Worm (Caenorhabditis elegans) whole organism, midembryonic: Measurements from ENCODE around the gene C29H12.6.

Experiments
- T22C8.4 ChIP-seq: fragments of 200-800 bp; sonication (Bioruptor generic); IDR thresholded peaks from 2 replicates; pipeline ENCODE4 v1.3.6; 2022; ENCODE audit warnings: missing genetic modification characterization, missing compliant biosample characterization
- cog-1 ChIP-seq: sonication (generic microtip); optimal IDR thresholded peaks from 2 replicates; lab custom pipeline; 2016; ENCODE audit warnings: missing genetic modification characterization, missing compliant biosample characterization
- flt-1 ChIP-seq: fragments of 200-800 bp; sonication (Bioruptor generic); IDR thresholded peaks from 2 replicates; pipeline ENCODE4 v1.3.6; 2022; ENCODE audit warnings: missing genetic modification characterization, missing compliant biosample characterization
- klf-2 ChIP-seq: fragments of 200-800 bp; sonication (Bioruptor generic); conservative IDR thresholded peaks from 2 replicates; pipeline ENCODE4 v1.3.6; 2022; ENCODE audit warnings: missing genetic modification reagents, missing genetic modification characterization, missing compliant biosample characterization
- med-1 ChIP-seq: sonication (generic microtip); optimal IDR thresholded peaks from 2 replicates; lab custom pipeline; 2017; ENCODE audit warnings: missing genetic modification characterization, mild to moderate bottlenecking, missing compliant biosample characterization, antibody characterized with exemption, missing genetic modification reagents; ENCODE audit not compliant: insufficient read depth
- ref-1 ChIP-seq: fragments of 200-800 bp; sonication (Bioruptor generic); conservative IDR thresholded peaks from 2 replicates; pipeline ENCODE4 v1.3.6; 2022; ENCODE audit warnings: missing genetic modification reagents, missing genetic modification characterization, missing compliant biosample characterization
- tab-1 ChIP-seq: fragments of 200-800 bp; sonication (Bioruptor generic); IDR thresholded peaks from 2 replicates; pipeline ENCODE4 v1.3.6; 2022; ENCODE audit warnings: missing genetic modification characterization, missing compliant biosample characterization
- ztf-23 ChIP-seq: fragments of 200-800 bp; sonication (Bioruptor generic); IDR thresholded peaks from 2 replicates; pipeline ENCODE4 v1.3.6; 2022; ENCODE audit warnings: missing genetic modification reagents, missing genetic modification characterization, missing compliant biosample characterization
- ztf-29 ChIP-seq: fragments of 200-800 bp; sonication (Bioruptor generic); IDR thresholded peaks from 2 replicates; pipeline ENCODE4 v1.3.6; 2022; ENCODE audit warnings: missing genetic modification reagents, missing genetic modification characterization, missing compliant biosample characterization

C29H12.6 gene

DNA sequence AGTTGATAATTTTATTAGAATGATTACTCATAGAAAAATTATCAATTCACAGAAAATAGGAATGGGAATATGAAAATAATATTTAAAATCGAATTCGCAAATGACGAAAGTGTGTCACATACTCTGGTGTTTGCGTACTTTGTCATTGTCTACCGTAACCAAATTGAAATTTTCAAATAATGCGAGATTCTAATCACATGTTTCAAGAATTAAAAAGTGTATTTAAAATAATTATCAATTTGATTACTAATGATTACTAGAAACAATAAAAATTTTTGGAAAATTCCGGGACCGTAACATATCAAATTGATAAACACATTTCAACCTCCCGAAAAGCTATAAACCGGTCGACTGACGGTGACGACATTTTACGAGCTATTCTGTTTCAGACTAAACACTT is 26.7 kb downstream of the C29H12.6 start, which contains the start of the genes fbf-2 and nspg-3:
TSS of gene fbf-2 (minus strand) at position 101 of the 400 bp plus-strand sequence.
TSS of gene nspg-3 (plus strand) at position 388 of the 400 bp plus-strand sequence.
- TF ChIP-seq tab-1 (no peak), ref-1 (GFP tag; lab: Robert Waterston, UW) (no peak), T22C8.4 (GFP tag; lab: Robert Waterston, UW) (no peak), flt-1 (GFP tag; lab: Robert Waterston, UW) (no peak), med-1 (GFP tag; lab: Kevin White, UChicago) (no peak), ztf-23 (GFP tag; lab: Robert Waterston, UW) (no peak), cog-1 (tag; lab: Kevin White, UChicago) (no peak), klf-2 (GFP tag; lab: Robert Waterston, UW) (no peak), ztf-29 (GFP tag; lab: Robert Waterston, UW) (no peak)

DNA sequence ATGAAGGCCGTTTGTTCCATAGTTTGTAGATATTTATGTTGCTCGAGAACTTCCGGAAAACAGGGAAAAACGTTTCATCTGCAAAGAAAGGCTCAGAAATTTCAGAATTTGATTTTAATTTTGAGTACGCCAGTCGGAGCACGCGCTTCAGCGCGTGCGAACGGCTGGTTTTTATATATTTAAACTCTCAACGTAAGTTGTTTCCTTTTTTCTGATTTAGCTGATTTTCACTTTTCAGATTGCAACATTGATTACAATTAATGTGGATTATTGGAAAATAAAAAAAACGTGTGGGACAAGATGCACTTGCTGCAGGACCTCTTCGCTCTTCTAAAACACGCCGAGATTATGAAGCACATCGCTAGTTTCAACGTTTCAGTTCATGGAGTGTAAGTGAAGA is 35.4 kb downstream of the C29H12.6 start, which contains the start of gene F21H12.3:
TSS of gene F21H12.3 (plus strand) at position 301 of the 400 bp plus-strand sequence.
- TF ChIP-seq ref-1 (GFP tag; lab: Robert Waterston, UW), result no peak
- TF ChIP-seq ztf-29 (GFP tag; lab: Robert Waterston, UW), result no peak
- no peak for TF ChIP-seq ztf-23 (GFP tag; lab: Robert Waterston, UW)
- TF ChIP-seq tab-1, result no peak
- TF ChIP-seq klf-2 (GFP tag; lab: Robert Waterston, UW), result no peak
- no peak for TF ChIP-seq cog-1 (tag; lab: Kevin White, UChicago)
- TF ChIP-seq med-1 (GFP tag; lab: Kevin White, UChicago), result no peak
- TF ChIP-seq flt-1 (GFP tag; lab: Robert Waterston, UW), result no peak
- no peak for TF ChIP-seq T22C8.4 (GFP tag; lab: Robert Waterston, UW)

DNA sequence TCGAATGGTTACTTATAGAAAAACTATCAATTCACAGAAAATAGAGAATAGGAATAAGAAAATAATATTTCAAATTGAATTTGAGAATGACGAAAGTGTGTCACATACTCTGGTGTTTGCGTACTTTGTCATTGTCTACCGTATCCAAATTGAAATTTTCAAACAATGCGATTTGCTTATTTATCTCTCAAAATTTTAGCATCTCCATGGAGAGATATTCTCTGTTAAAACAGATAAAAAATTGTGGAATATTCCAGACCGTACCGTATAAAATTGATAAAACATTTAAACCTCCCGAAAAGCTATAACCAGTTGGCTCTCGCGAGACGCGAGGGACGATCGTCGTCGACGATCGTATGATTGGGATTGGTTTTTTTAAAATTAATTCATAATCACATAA is 37.3 kb downstream of the C29H12.6 start, which contains the start of gene fbf-1:
TSS of gene fbf-1 (minus strand) at position 101 of the 400 bp plus-strand sequence.
- TF ChIP-seq ztf-29 (GFP tag; lab: Robert Waterston, UW), result no peak
- TF ChIP-seq T22C8.4 (GFP tag; lab: Robert Waterston, UW), result no peak
- no peak for TF ChIP-seq ztf-23 (GFP tag; lab: Robert Waterston, UW)
- no peak for TF ChIP-seq tab-1
- no peak for TF ChIP-seq ref-1 (GFP tag; lab: Robert Waterston, UW)
- TF ChIP-seq klf-2 (GFP tag; lab: Robert Waterston, UW), result no peak
- no peak for TF ChIP-seq flt-1 (GFP tag; lab: Robert Waterston, UW)
- no peak for TF ChIP-seq med-1 (GFP tag; lab: Kevin White, UChicago)
- TF ChIP-seq cog-1 (tag; lab: Kevin White, UChicago), result no peak

DNA sequence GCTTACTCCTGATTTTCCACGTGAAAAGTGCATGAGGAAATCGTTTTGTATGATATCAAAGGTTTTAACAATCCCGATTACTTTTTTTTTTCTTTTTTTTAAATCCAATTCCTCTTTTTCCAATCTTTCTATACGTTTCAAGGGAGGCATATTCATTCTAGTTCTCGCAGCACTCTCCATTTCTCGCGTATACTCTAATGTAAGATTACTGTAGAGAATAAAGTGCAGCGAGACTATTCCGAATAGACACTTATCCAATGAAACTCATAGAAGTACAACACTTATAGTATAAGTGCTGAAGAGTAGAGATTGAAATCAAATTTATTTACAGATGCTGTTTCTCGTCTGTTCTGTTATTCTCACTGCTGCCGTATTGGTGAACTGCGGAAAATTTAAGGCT is 40.5 kb downstream of the C29H12.6 start, which contains the start of gene H12I13.6:
TSS of gene H12I13.6 (plus strand) at position 301 of the 400 bp plus-strand sequence.
- TF ChIP-seq cog-1 (tag; lab: Kevin White, UChicago) (no peak), T22C8.4 (GFP tag; lab: Robert Waterston, UW) (no peak), flt-1 (GFP tag; lab: Robert Waterston, UW) (no peak), med-1 (GFP tag; lab: Kevin White, UChicago) (no peak), ref-1 (GFP tag; lab: Robert Waterston, UW) (no peak), ztf-23 (GFP tag; lab: Robert Waterston, UW) (no peak), tab-1 (no peak), klf-2 (GFP tag; lab: Robert Waterston, UW) (no peak)

DNA sequence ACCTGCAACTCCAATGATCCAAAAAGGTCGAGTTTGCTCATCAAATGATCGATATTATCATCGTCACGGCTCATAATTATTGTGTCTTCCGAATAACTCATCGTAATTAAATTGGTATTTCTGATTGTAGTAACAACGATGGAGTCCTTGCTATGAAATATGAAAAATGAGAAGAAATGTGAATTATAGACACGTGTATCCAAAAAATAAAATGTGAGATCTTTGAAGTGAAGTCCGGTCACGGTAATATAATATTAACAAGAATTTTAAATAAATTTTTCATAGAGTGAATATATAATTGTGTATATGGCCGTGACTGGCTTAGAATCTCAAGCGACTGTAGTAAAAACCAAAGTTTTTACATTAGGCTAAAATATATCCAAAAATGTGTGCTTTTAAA is 51.0 kb downstream of the C29H12.6 start, which contains the start of gene H12I13.1:
TSS of gene H12I13.1 (minus strand) at position 101 of the 400 bp plus-strand sequence.
- TF ChIP-seq flt-1 (GFP tag; lab: Robert Waterston, UW), result no peak
- no peak for TF ChIP-seq klf-2 (GFP tag; lab: Robert Waterston, UW)
- no peak for TF ChIP-seq cog-1 (tag; lab: Kevin White, UChicago)
- no peak for TF ChIP-seq ztf-23 (GFP tag; lab: Robert Waterston, UW)
- TF ChIP-seq ref-1 (GFP tag; lab: Robert Waterston, UW), result no peak
- TF ChIP-seq med-1 (GFP tag; lab: Kevin White, UChicago), result no peak
- TF ChIP-seq tab-1, result no peak
- no peak for TF ChIP-seq T22C8.4 (GFP tag; lab: Robert Waterston, UW)
- no peak for TF ChIP-seq ztf-29 (GFP tag; lab: Robert Waterston, UW)
